Worm (Caenorhabditis elegans) whole organism, L4/young adult: ENCODE data around the gene T05A12.4.

Experiments
- dao-5 ChIP-seq: sonication (generic microtip); optimal IDR thresholded peaks from 2 replicates; lab custom pipeline; 2016; ENCODE audit warnings: missing genotype, missing genetic modification characterization, moderate library complexity, missing compliant biosample characterization
- him-1 ChIP-seq: sonication (generic microtip); optimal IDR thresholded peaks from 2 replicates; lab custom pipeline; 2016; ENCODE audit warnings: missing genotype, missing genetic modification reagents, missing genetic modification characterization, missing compliant biosample characterization

ce11 chrIV:6946832-6947231 is 59.1 kb downstream of the T05A12.4 start:
- TF ChIP-seq him-1 (no peak), dao-5 (tag; lab: Kevin White, UChicago) (no peak)
